Fruit fly (Drosophila melanogaster) whole organism, prepupa: Measurements from ENCODE around the gene CG6333.

Source experiments
- Blimp-1 ChIP-seq: fragments of 200-800 bp; sonication (Bioruptor generic); optimal IDR thresholded peaks from 3 replicates; lab custom pipeline; 2017; ENCODE audit warnings: missing biosample characterization, missing genetic modification characterization, mild to moderate bottlenecking, moderate library complexity, missing genetic modification reagents
- CG11294 ChIP-seq: fragments of 200-800 bp; sonication (Bioruptor generic); IDR thresholded peaks from 2 replicates; pipeline ENCODE4 v1.3.6; 2022; ENCODE audit warnings: missing biosample characterization, missing genetic modification characterization
- CG11902 ChIP-seq: fragments of 200-800 bp; sonication (Bioruptor generic); optimal IDR thresholded peaks from 3 replicates; lab custom pipeline; 2016; ENCODE audit warnings: missing biosample characterization, missing genetic modification characterization
- CG1621 ChIP-seq: fragments of 200-800 bp; sonication (Bioruptor generic); optimal IDR thresholded peaks from 3 replicates; lab custom pipeline; 2018; ENCODE audit warnings: missing biosample characterization, mild to moderate bottlenecking, missing genetic modification characterization
- CG32006 ChIP-seq: fragments of 200-800 bp; sonication (Bioruptor generic); optimal IDR thresholded peaks from 3 replicates; lab custom pipeline; 2017; ENCODE audit warnings: missing biosample characterization, mild to moderate bottlenecking, missing genetic modification characterization
- CG6276 ChIP-seq: fragments of 200-800 bp; sonication (Bioruptor generic); optimal IDR thresholded peaks from 2 replicates; lab custom pipeline; 2017; ENCODE audit warnings: missing biosample characterization, mild to moderate bottlenecking, missing genetic modification characterization
- CG8319 ChIP-seq: fragments of 200-800 bp; sonication (Bioruptor generic); optimal IDR thresholded peaks from 3 replicates; lab custom pipeline; 2016; ENCODE audit warnings: missing biosample characterization, missing genetic modification characterization
- CG8632 ChIP-seq: fragments of 200-800 bp; sonication (Bioruptor generic); optimal IDR thresholded peaks from 3 replicates; lab custom pipeline; 2016; ENCODE audit warnings: missing biosample characterization, missing genetic modification characterization
- Eip78C ChIP-seq: fragments of 200-800 bp; sonication (Bioruptor generic); peaks from one replicate; lab custom pipeline; 2016; ENCODE audit warnings: missing biosample characterization, missing genetic modification characterization
- Eip93F ChIP-seq: fragments of 200-800 bp; sonication (Bioruptor generic); optimal IDR thresholded peaks from 2 replicates; lab custom pipeline; 2016; ENCODE audit warnings: missing biosample characterization, mild to moderate bottlenecking, missing genetic modification characterization
- Ets21C ChIP-seq: fragments of 200-800 bp; sonication (Bioruptor generic); optimal IDR thresholded peaks from 3 replicates; lab custom pipeline; 2016; ENCODE audit warnings: missing biosample characterization, missing genetic modification characterization
- Ets96B ChIP-seq: fragments of 200-800 bp; optimal IDR thresholded peaks from 2 replicates; lab custom pipeline; 2019; ENCODE audit warnings: missing biosample characterization, mild to moderate bottlenecking, missing genetic modification characterization, moderate library complexity
- Gug ChIP-seq: fragments of 200-800 bp; sonication (Bioruptor generic); IDR thresholded peaks from 2 replicates; pipeline ENCODE4 v1.3.6; 2022; ENCODE audit warnings: missing biosample characterization, missing genetic modification characterization
- Hr38 ChIP-seq: sonication (Bioruptor generic); optimal IDR thresholded peaks from 2 replicates; lab custom pipeline; 2016; ENCODE audit warnings: missing biosample characterization, missing genetic modification characterization
- Hr4 ChIP-seq: fragments of 200-800 bp; sonication (Bioruptor generic); optimal IDR thresholded peaks from 3 replicates; lab custom pipeline; 2016; ENCODE audit warnings: missing biosample characterization, missing genetic modification characterization
- Sox102F ChIP-seq: fragments of 200-800 bp; sonication (Bioruptor generic); optimal IDR thresholded peaks from 2 replicates; lab custom pipeline; 2016; ENCODE audit warnings: missing biosample characterization, mild to moderate bottlenecking, missing genetic modification characterization
- Sox14 ChIP-seq: fragments of 200-800 bp; sonication (Bioruptor generic); optimal IDR thresholded peaks from 3 replicates; lab custom pipeline; 2016; ENCODE audit warnings: missing biosample characterization, missing genetic modification characterization
- acj6 ChIP-seq: fragments of 200-800 bp; sonication (Bioruptor generic); optimal IDR thresholded peaks from 3 replicates; lab custom pipeline; 2016; ENCODE audit warnings: missing biosample characterization, missing genetic modification characterization
- cyc ChIP-seq: fragments of 200-800 bp; sonication (Bioruptor generic); optimal IDR thresholded peaks from 3 replicates; lab custom pipeline; 2016; ENCODE audit warnings: missing biosample characterization, missing genetic modification characterization
- eg ChIP-seq: fragments of 200-800 bp; sonication (Bioruptor generic); IDR thresholded peaks from 3 replicates; pipeline ENCODE4 v1.3.6; 2022; ENCODE audit warnings: missing biosample characterization, missing genetic modification characterization
- esn ChIP-seq: fragments of 200-800 bp; sonication (Bioruptor generic); optimal IDR thresholded peaks from 2 replicates; lab custom pipeline; 2016; ENCODE audit warnings: missing biosample characterization, mild to moderate bottlenecking, missing genetic modification characterization, moderate library complexity
- fkh ChIP-seq: fragments of 200-800 bp; sonication (Bioruptor generic); optimal IDR thresholded peaks from 3 replicates; lab custom pipeline; 2017; ENCODE audit warnings: missing biosample characterization, mild to moderate bottlenecking, missing genetic modification characterization, moderate library complexity
- lz ChIP-seq: fragments of 200-800 bp; sonication (Bioruptor generic); optimal IDR thresholded peaks from 3 replicates; lab custom pipeline; 2016; ENCODE audit warnings: missing biosample characterization, missing genetic modification characterization
- ss ChIP-seq, 2 experiments: fragments of 200-800 bp; sonication (Bioruptor generic); optimal IDR thresholded peaks; 2 replicates in 1 of 2; 3 replicates in 1 of 2; lab custom pipeline; 2017 to 2018; ENCODE audit warnings: mild to moderate bottlenecking in 2 of 2, missing biosample characterization in 2 of 2, missing genetic modification characterization in 2 of 2, moderate library complexity in 1 of 2
- vri ChIP-seq: fragments of 200-800 bp; sonication (Bioruptor generic); optimal IDR thresholded peaks from 3 replicates; lab custom pipeline; 2016; ENCODE audit warnings: missing biosample characterization, mild to moderate bottlenecking, missing genetic modification characterization

CG6333 gene

DNA sequence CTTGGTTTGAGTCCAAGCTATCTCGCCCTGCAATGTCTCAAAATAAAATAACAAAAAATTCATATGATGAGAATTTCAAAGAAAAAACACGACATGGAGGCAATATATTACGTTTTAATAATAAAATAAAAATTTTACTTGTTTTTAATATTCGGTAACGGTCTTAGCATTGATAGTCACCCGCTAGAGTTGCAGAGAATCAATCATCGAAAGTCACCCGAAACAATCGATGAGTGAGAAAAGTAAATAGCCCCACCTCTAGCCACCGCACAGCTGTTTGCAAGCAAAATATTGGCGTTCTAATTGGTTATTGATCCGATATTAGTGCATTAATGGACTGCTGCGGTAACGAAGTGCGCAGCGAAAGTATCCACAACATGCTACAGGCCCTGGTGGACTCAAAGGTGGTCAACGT is 10.0 kb downstream of the CG6333 start, which contains the start of gene CG34250 (continued):
- TF ChIP-seq Blimp-1 (GFP tag; lab: Kevin White, UChicago) (no peak), ss (GFP tag; optimal IDR thresholded peaks at IDR 0.05; lab: Kevin White, UChicago) (no peak), cyc (GFP tag; lab: Kevin White, UChicago) (peak; percentile 28), Ets96B (tag; lab: Kevin White, UChicago) (peak; percentile 15), Eip78C (peak; percentile 79), acj6 (GFP tag; lab: Kevin White, UChicago) (peak; percentile 9), Hr38 (GFP tag; lab: Kevin White, UChicago) (no peak)

DNA sequence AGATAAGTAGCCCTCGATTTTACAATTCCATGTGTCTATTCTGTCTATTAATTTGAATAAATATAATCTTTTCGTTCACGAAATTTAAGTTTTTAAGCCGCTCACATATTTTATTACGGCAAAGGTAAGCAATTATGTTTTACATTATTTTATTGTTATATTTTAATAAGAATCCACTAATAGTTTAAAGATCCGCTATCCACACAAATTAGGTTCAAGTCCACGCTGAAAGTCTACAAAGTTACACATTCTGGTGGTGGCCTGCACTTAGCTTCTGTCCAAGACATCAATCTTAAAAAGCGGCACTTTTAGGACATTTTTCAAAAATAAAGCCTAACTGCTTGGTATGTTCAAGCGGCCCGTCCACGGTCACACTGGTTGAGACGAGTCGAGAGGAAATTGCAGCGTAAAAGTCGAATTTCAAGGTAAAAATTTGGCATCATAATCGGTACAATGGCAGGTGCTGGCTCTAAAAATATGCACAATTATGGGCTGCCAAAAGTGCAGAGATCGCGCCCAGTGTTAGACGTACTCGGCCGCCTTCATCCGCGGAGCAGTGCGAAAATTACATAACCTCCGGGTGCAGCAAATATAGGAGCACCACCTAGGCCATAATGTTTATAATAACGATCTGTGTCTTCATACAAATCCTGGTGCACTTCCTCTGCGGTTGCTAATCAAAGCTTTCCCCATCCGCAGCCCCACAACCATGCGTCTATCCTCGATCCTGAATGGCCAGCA is 11.1 kb downstream of the CG6333 start, which contains the start of the genes UQCR-Q and CG46525:
UQCR-Q (plus strand) TSS at position 51 of the 741 bp plus-strand sequence.
CG46525 (plus strand) TSS at position 510 of the 741 bp plus-strand sequence.
- TF ChIP-seq Blimp-1 (GFP tag; lab: Kevin White, UChicago) (no peak), vri (GFP tag; lab: Kevin White, UChicago) (peak; percentile 83)

DNA sequence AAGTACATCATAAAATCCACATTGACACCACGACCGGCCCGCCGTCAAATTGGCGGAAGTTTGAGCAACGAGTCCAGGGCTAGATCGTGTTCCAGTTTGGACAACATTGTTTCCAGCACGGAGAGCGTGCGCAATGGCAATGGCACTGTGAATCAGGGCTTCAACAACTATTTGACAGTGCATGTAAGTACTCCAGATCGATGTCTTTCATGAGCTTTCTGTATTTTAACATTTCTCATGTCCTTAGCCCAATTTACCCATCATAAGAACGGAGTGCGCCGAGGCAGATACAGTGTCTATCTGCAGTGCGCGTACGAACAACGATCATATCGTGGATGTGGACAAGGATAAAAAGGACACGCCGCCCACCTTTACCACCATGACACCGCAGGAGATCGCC is 12.1 kb downstream of the CG6333 start:
- TF ChIP-seq fkh (GFP tag; lab: Kevin White, UChicago): no peak

DNA sequence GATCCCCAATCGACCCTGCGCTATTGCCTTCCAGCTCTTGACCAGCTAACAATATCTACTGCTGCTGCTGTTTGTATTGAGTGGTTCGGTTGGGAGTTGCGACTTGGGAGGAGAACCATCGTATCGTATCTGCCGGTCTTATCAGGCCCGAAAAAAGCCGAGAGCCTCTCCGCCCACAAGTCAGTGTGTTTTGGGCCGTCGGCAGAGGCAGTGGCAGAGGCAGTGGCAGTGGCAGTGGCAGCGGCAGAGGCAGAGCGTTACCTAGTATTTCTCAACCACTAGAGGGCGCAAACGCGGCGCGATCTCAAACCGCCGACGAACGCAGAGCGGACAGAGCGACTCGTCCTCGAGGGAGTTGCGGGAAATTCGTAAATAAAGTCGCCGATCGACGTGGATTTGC is 15.9 kb downstream of the CG6333 start, which contains the start of gene SecCl:
SecCl (plus strand) TSS at position 18 of the 400 bp plus-strand sequence.
- TF ChIP-seq fkh (GFP tag; lab: Kevin White, UChicago): peak; percentile 12
- TF ChIP-seq eg (GFP tag; lab: Robert Waterston, UW): 0 out of 3 replicates have a peak, but pooled peaks have one; percentile 16
- TF ChIP-seq Sox14 (GFP tag; lab: Kevin White, UChicago): no peak

DNA sequence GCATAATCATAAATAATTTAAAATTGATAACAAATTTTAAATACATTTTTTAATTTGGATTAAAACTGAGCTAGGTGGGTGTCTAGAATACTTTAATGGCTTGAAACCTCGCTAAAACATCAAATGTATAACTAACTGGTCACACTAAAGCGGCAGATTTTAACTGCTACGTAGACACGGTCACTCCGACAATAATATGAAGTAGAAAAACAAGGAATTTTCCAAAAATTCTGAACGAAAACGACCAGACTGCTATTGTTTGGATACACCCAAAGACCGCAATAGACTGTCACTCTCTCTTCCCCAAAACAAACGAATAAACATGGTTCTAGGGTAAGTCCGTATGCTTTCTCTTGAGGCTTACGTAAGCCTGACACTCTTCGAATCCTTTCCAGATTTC is 20.2 kb downstream of the CG6333 start, which contains the start of gene QIL1:
QIL1 (plus strand) TSS at position 142 of the 400 bp plus-strand sequence.
- TF ChIP-seq CG11902 (GFP tag; lab: Kevin White, UChicago) (no peak), Eip78C (peak; percentile 55)

DNA sequence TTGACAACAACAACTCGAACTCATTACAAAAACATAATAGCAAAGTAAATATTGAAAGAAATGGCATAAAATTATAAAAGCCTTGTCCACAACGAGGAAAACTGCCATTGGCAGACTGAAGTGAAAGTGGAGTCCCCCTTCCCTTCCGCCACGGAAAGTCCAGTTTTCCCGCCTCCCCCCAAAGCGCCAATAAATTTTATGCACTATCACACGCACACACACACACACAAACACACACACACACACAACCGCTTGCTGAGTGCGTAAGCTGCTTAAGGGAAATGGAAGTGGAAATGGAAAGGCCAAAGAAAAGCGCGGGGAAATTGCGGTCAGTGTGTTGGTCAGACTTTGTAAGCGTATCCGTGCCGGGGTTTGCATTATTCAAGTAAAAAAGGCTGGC is 23.6 kb downstream of the CG6333 start:
- TF ChIP-seq fkh (GFP tag; lab: Kevin White, UChicago): no peak
- TF ChIP-seq Sox102F (GFP tag; lab: Kevin White, UChicago): no peak
- TF ChIP-seq Gug (GFP tag; lab: Robert Waterston, UW): no peak
- no peak for TF ChIP-seq CG6276
- no peak for TF ChIP-seq CG11294 (GFP tag; lab: Robert Waterston, UW)
- no peak for TF ChIP-seq lz (GFP tag; lab: Kevin White, UChicago)
- no peak for TF ChIP-seq Eip78C
- TF ChIP-seq, all 60 proteins: peak for 0

DNA sequence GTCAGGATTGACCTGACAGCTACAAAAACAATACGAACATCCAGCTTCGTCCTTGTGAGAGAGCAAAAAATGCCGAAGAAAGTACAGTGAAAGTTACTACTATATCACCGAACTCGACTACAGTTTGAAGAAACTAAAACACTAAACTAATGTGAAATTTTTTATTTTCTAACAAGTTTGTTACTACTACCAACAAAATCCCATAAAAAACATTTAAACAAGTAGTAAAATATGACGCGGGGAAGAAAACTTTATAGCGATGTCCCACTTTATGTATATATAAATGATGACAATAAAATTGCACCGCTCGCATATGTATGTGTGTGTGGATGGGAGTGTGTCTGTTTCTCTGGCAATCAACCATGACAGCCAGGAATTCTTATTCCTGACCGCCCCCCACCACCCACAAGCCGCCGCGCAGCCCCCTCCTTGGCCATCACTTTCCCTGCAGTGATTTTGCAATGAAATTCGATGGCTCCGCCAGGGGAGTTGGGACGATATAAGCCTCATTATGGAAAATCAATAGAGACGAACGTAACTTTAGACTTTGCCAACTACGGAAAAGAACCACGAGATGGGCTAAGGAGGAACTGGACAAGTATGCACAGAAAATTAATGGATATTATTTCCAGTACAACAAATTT is 24.5 kb downstream of the CG6333 start:
- TF ChIP-seq Sox14 (GFP tag; lab: Kevin White, UChicago): no peak
- TF ChIP-seq Hr4: no peak
- TF ChIP-seq eg (GFP tag; lab: Robert Waterston, UW): no peak
- no peak for TF ChIP-seq Gug (GFP tag; lab: Robert Waterston, UW)
- no peak for TF ChIP-seq Eip93F (GFP tag; lab: Kevin White, UChicago)
- TF ChIP-seq esn (GFP tag; lab: Kevin White, UChicago): no peak
- no peak for TF ChIP-seq lz (GFP tag; lab: Kevin White, UChicago)
- TF ChIP-seq Ets21C: no peak
- no peak for TF ChIP-seq CG1621 (tag; lab: Kevin White, UChicago)
- TF ChIP-seq CG8632 (GFP tag; lab: Kevin White, UChicago): no peak
- TF ChIP-seq CG32006 (GFP tag; lab: Kevin White, UChicago): no peak
- no peak for TF ChIP-seq CG8319
